Fruit fly (Drosophila melanogaster) whole organism, embryonic: ENCODE data around the gene CG15740.

ENCODE experiments used
- Bgb ChIP-seq: fragments of 200-800 bp; sonication (Bioruptor generic); IDR thresholded peaks from 2 replicates; pipeline ENCODE4 v1.3.6; 2022; ENCODE audit warnings: missing biosample characterization, missing genetic modification characterization; ENCODE audit not compliant: partially characterized antibody
- CG10543 ChIP-seq: fragments of 200-800 bp; sonication (Bioruptor generic); optimal IDR thresholded peaks from 3 replicates; lab custom pipeline; 2017; ENCODE audit warnings: missing biosample characterization, mild to moderate bottlenecking, missing genetic modification characterization, moderate library complexity
- CG11504 ChIP-seq: fragments of 200-800 bp; sonication (Bioruptor generic); optimal IDR thresholded peaks from 3 replicates; lab custom pipeline; 2019; ENCODE audit warnings: missing biosample characterization, mild to moderate bottlenecking, missing genetic modification characterization, moderate library complexity
- CG12391 ChIP-seq: fragments of 200-800 bp; sonication (Bioruptor generic); optimal IDR thresholded peaks from 3 replicates; lab custom pipeline; 2018; ENCODE audit warnings: missing biosample characterization, mild to moderate bottlenecking, missing genetic modification characterization, moderate library complexity
- CG12659 ChIP-seq: fragments of 200-800 bp; sonication (Bioruptor generic); optimal IDR thresholded peaks from 3 replicates; lab custom pipeline; 2017; ENCODE audit warnings: mild to moderate bottlenecking, missing biosample characterization, missing genetic modification reagents, missing genetic modification characterization
- CG12744 ChIP-seq: fragments of 200-800 bp; sonication (Bioruptor generic); optimal IDR thresholded peaks from 2 replicates; lab custom pipeline; 2016; ENCODE audit warnings: missing biosample characterization, missing genetic modification characterization
- CG14014 ChIP-seq: fragments of 200-800 bp; sonication (Bioruptor generic); IDR thresholded peaks from 2 replicates; pipeline ENCODE4 v1.3.6; 2022; ENCODE audit warnings: missing biosample characterization, missing genetic modification characterization
- CG14667 ChIP-seq: fragments of 200-800 bp; sonication (Bioruptor generic); IDR thresholded peaks from 2 replicates; pipeline ENCODE4 v1.3.6; 2022; ENCODE audit warnings: missing biosample characterization, missing genetic modification characterization
- CG14710 ChIP-seq: fragments of 200-800 bp; sonication (Bioruptor generic); optimal IDR thresholded peaks from 3 replicates; lab custom pipeline; 2019; ENCODE audit warnings: missing biosample characterization, mild to moderate bottlenecking, missing genetic modification characterization, moderate library complexity
- CG16813 ChIP-seq: fragments of 200-800 bp; sonication (Bioruptor generic); IDR thresholded peaks from 3 replicates; pipeline ENCODE4 v1.3.6; 2022; ENCODE audit warnings: missing biosample characterization, missing genetic modification characterization; ENCODE audit not compliant: partially characterized antibody
- CG17361 ChIP-seq: fragments of 200-800 bp; sonication (Bioruptor generic); IDR thresholded peaks from 3 replicates; pipeline ENCODE4 v1.3.6; 2022; ENCODE audit warnings: missing biosample characterization, missing genetic modification characterization
- CG17802 ChIP-seq: fragments of 200-800 bp; sonication (Bioruptor generic); optimal IDR thresholded peaks from 2 replicates; lab custom pipeline; 2018; ENCODE audit warnings: missing biosample characterization, mild to moderate bottlenecking, missing genetic modification characterization, moderate library complexity
- CG18619 ChIP-seq: fragments of 200-800 bp; sonication (Bioruptor generic); optimal IDR thresholded peaks from 3 replicates; lab custom pipeline; 2017; ENCODE audit warnings: missing biosample characterization, mild to moderate bottlenecking, missing genetic modification characterization
- CG2202 ChIP-seq: fragments of 200-800 bp; sonication (Bioruptor generic); optimal IDR thresholded peaks from 2 replicates; lab custom pipeline; 2018; ENCODE audit warnings: missing biosample characterization, mild to moderate bottlenecking, missing genetic modification characterization
- CG30020 ChIP-seq: fragments of 200-800 bp; optimal IDR thresholded peaks from 2 replicates; lab custom pipeline; 2019; ENCODE audit warnings: missing biosample characterization, mild to moderate bottlenecking, missing genetic modification characterization, moderate library complexity
- CG3847 ChIP-seq: fragments of 200-800 bp; sonication (Bioruptor generic); IDR thresholded peaks from 2 replicates; pipeline ENCODE4 v1.3.6; 2022; ENCODE audit warnings: missing biosample characterization, missing genetic modification characterization
- CG6683 ChIP-seq: fragments of 200-800 bp; sonication (Bioruptor generic); optimal IDR thresholded peaks from 2 replicates; lab custom pipeline; 2017; ENCODE audit warnings: missing biosample characterization, mild to moderate bottlenecking, missing genetic modification characterization, missing genetic modification reagents
- CG6689 ChIP-seq: fragments of 200-800 bp; sonication (Bioruptor generic); IDR thresholded peaks from 2 replicates; pipeline ENCODE4 v1.3.6; 2022; ENCODE audit warnings: missing biosample characterization, missing genetic modification characterization
- CG7839 ChIP-seq: fragments of 200-800 bp; sonication (Bioruptor generic); optimal IDR thresholded peaks from 3 replicates; lab custom pipeline; 2018; ENCODE audit warnings: missing biosample characterization, mild to moderate bottlenecking, missing genetic modification characterization, moderate library complexity
- CG7987 ChIP-seq: fragments of 200-800 bp; sonication (Bioruptor generic); optimal IDR thresholded peaks from 2 replicates; lab custom pipeline; 2018; ENCODE audit warnings: missing biosample characterization, mild to moderate bottlenecking, missing genetic modification characterization, moderate library complexity
- CG9437 ChIP-seq: fragments of 200-800 bp; sonication (Bioruptor generic); optimal IDR thresholded peaks from 2 replicates; lab custom pipeline; 2018; ENCODE audit warnings: missing biosample characterization, mild to moderate bottlenecking, missing genetic modification characterization
- CG9797 ChIP-seq: fragments of 200-800 bp; sonication (Bioruptor generic); optimal IDR thresholded peaks from 3 replicates; lab custom pipeline; 2018; ENCODE audit warnings: missing biosample characterization, mild to moderate bottlenecking, missing genetic modification characterization
- CG9817 ChIP-seq: fragments of 200-800 bp; sonication (Bioruptor generic); optimal IDR thresholded peaks from 2 replicates; lab custom pipeline; 2018; ENCODE audit warnings: missing biosample characterization, mild to moderate bottlenecking, missing genetic modification characterization, moderate library complexity
- Dp ChIP-seq: fragments of 200-800 bp; sonication (Bioruptor generic); optimal IDR thresholded peaks from 2 replicates; lab custom pipeline; 2018; ENCODE audit warnings: missing biosample characterization, mild to moderate bottlenecking, missing genetic modification characterization, moderate library complexity
- Eip74EF ChIP-seq, 2 experiments: fragments of 200-800 bp in 1 of 2; fragments of >200 bp in 1 of 2; sonication (Bioruptor generic) in 1 of 2; optimal IDR thresholded peaks; 2 replicates each; lab custom pipeline; 2017 to 2019; ENCODE audit warnings: missing biosample characterization in 2 of 2, missing genetic modification characterization in 2 of 2, mild to moderate bottlenecking in 1 of 2, moderate library complexity in 1 of 2
- Ets97D ChIP-seq: fragments of 200-800 bp; sonication (Bioruptor generic); optimal IDR thresholded peaks from 3 replicates; lab custom pipeline; 2016; ENCODE audit warnings: missing biosample characterization, missing genetic modification characterization
- Hmr ChIP-seq: fragments of 200-800 bp; sonication (Bioruptor generic); optimal IDR thresholded peaks from 3 replicates; lab custom pipeline; 2017; ENCODE audit warnings: mild to moderate bottlenecking, missing biosample characterization, missing genetic modification reagents, missing genetic modification characterization
- Lhr ChIP-seq: fragments of 200-800 bp; sonication (Bioruptor generic); optimal IDR thresholded peaks from 3 replicates; lab custom pipeline; 2017; ENCODE audit warnings: mild to moderate bottlenecking, missing biosample characterization, missing genetic modification reagents, missing genetic modification characterization
- MBD-R2 ChIP-seq: fragments of 200-800 bp; sonication (Bioruptor generic); IDR thresholded peaks from 2 replicates; pipeline ENCODE4 v1.3.6; 2022; ENCODE audit warnings: missing biosample characterization, missing genetic modification characterization
- Med ChIP-seq: fragments of 200-800 bp; sonication (Bioruptor generic); peaks from one replicate; lab custom pipeline; 2016; ENCODE audit warnings: missing biosample characterization, missing genetic modification characterization, mild to moderate bottlenecking, inconsistent platforms, moderate library complexity
- Scr ChIP-seq: fragments of 200-800 bp; sonication (Bioruptor generic); IDR thresholded peaks from 2 replicates; pipeline ENCODE4 v1.3.6; 2022; ENCODE audit warnings: missing biosample characterization, missing genetic modification characterization; ENCODE audit not compliant: partially characterized antibody
- abd-A ChIP-seq: fragments of 200-800 bp; sonication (Bioruptor generic); optimal IDR thresholded peaks from 3 replicates; lab custom pipeline; 2019; ENCODE audit warnings: missing biosample characterization, mild to moderate bottlenecking, missing genetic modification characterization, moderate library complexity
- bcd ChIP-seq: fragments of 200-800 bp; sonication (Bioruptor generic); optimal IDR thresholded peaks from 2 replicates; lab custom pipeline; 2017; ENCODE audit warnings: missing biosample characterization, mild to moderate bottlenecking, missing genetic modification characterization
- caup ChIP-seq: fragments of 200-800 bp; sonication (Bioruptor generic); optimal IDR thresholded peaks from 3 replicates; lab custom pipeline; 2017; ENCODE audit warnings: missing biosample characterization, mild to moderate bottlenecking, missing genetic modification characterization, moderate library complexity; ENCODE audit not compliant: severe bottlenecking
- danr ChIP-seq: fragments of 200-800 bp; sonication (Bioruptor generic); IDR thresholded peaks from 2 replicates; pipeline ENCODE4 v1.3.6; 2022; ENCODE audit warnings: missing biosample characterization, missing genetic modification characterization
- gfzf ChIP-seq: fragments of 200-800 bp; sonication (Bioruptor generic); optimal IDR thresholded peaks from 2 replicates; lab custom pipeline; 2016; ENCODE audit warnings: missing biosample characterization, mild to moderate bottlenecking, missing genetic modification characterization, moderate library complexity
- gt ChIP-seq: fragments of 200-800 bp; sonication (Bioruptor generic); IDR thresholded peaks from 2 replicates; pipeline ENCODE4 v1.3.6; 2022; ENCODE audit warnings: missing biosample characterization, missing genetic modification characterization
- hth ChIP-seq: fragments of >200 bp; optimal IDR thresholded peaks from 2 replicates; lab custom pipeline; 2017; ENCODE audit warnings: inconsistent platforms
- onecut ChIP-seq: fragments of 200-800 bp; sonication (Bioruptor generic); IDR thresholded peaks from 2 replicates; pipeline ENCODE4 v1.3.6; 2022; ENCODE audit warnings: missing biosample characterization, missing genetic modification characterization
- prd ChIP-seq, 3 experiments: fragments of >200 bp in 2 of 3; fragments of 200-800 bp in 1 of 3; sonication (Bioruptor generic) in 1 of 3; optimal IDR thresholded peaks in 2 of 3; IDR thresholded peaks in 1 of 3; 2 replicates in 2 of 3; 3 replicates in 1 of 3; pipeline versions ENCODE4 v1.3.6 to Lab custom; 2017 to 2022; ENCODE audit warnings: missing biosample characterization in 1 of 3, missing genetic modification characterization in 1 of 3
- psq ChIP-seq: fragments of 200-800 bp; sonication (Bioruptor generic); optimal IDR thresholded peaks from 2 replicates; lab custom pipeline; 2017; ENCODE audit warnings: missing biosample characterization, missing genetic modification characterization
- rib ChIP-seq: fragments of 200-800 bp; sonication (Bioruptor generic); IDR thresholded peaks from 2 replicates; pipeline ENCODE4 v1.3.6; 2022; ENCODE audit warnings: missing biosample characterization, missing genetic modification characterization
- row ChIP-seq: fragments of 200-800 bp; sonication (Bioruptor generic); IDR thresholded peaks from 3 replicates; pipeline ENCODE4 v1.3.6; 2022; ENCODE audit warnings: missing biosample characterization, missing genetic modification characterization
- shn ChIP-seq: fragments of 200-800 bp; sonication (Bioruptor generic); optimal IDR thresholded peaks from 3 replicates; lab custom pipeline; 2016; ENCODE audit warnings: missing biosample characterization, missing genetic modification characterization
- sqz ChIP-seq: fragments of 200-800 bp; sonication (Bioruptor generic); optimal IDR thresholded peaks from 3 replicates; lab custom pipeline; 2018; ENCODE audit warnings: missing biosample characterization, mild to moderate bottlenecking, missing genetic modification characterization
- sr ChIP-seq: fragments of 200-800 bp; sonication (Bioruptor generic); IDR thresholded peaks from 3 replicates; pipeline ENCODE4 v1.3.6; 2022; ENCODE audit warnings: missing biosample characterization, missing genetic modification characterization
- vvl ChIP-seq: fragments of 200-800 bp; sonication (Bioruptor generic); IDR thresholded peaks from 2 replicates; pipeline ENCODE4 v1.3.6; 2022; ENCODE audit warnings: missing biosample characterization, missing genetic modification characterization
- zen ChIP-seq: fragments of 200-800 bp; sonication (Bioruptor generic); optimal IDR thresholded peaks from 3 replicates; lab custom pipeline; 2018; ENCODE audit warnings: missing biosample characterization, mild to moderate bottlenecking, missing genetic modification characterization, moderate library complexity

Gene CG15740

dm6 chrX:11816434-11816948 is 29.4 kb downstream of the CG15740 start, which contains the start of the genes CG1578 and rudhira (continued):
- TF ChIP-seq onecut (GFP tag; lab: Robert Waterston, UW) (peak; percentile 11; the same call in 1 of the 2 replicates), CG6683 (GFP tag; lab: Kevin White, UChicago) (no peak), CG14014 (GFP tag; lab: Robert Waterston, UW) (no peak), CG11504 (tag; lab: Kevin White, UChicago) (peak; percentile 32), CG18619 (peak; percentile 19), shn (GFP tag; lab: Kevin White, UChicago) (no peak), Ets97D (GFP tag; lab: Kevin White, UChicago) (peak; percentile 46), gt (GFP tag; lab: Robert Waterston, UW) (no peak), CG7987 (GFP tag; lab: Kevin White, UChicago) (no peak), CG7839 (tag; lab: Kevin White, UChicago) (peak; percentile 2), CG12659 (GFP tag; lab: Kevin White, UChicago) (peak; percentile 70), sr (peak; percentile 49; the same call in 1 of the 3 replicates), danr (GFP tag; lab: Robert Waterston, UW) (no peak), abd-A (tag; lab: Kevin White, UChicago) (peak; percentile 71), CG14667 (GFP tag; lab: Robert Waterston, UW) (no peak), CG9437 (peak; percentile 31), CG6689 (no peak), CG9797 (GFP tag; lab: Kevin White, UChicago) (peak; percentile 82), Scr (GFP tag; lab: Robert Waterston, UW) (peak; percentile 26; the same call in 1 of the 2 replicates), sqz (GFP tag; lab: Kevin White, UChicago) (peak; percentile 46), CG17361 (GFP tag; lab: Robert Waterston, UW) (0 out of 3 replicates have a peak, but pooled peaks have one; percentile 17), CG10543 (GFP tag; lab: Kevin White, UChicago) (peak; percentile 36), Med (peak; percentile 80), rib (0 out of 2 replicates have a peak, but pooled peaks have one; percentile 24), row (peak; percentile 21), Lhr (peak; percentile 83), bcd (GFP tag; lab: Kevin White, UChicago) (peak; percentile 34), CG17802 (tag; lab: Kevin White, UChicago) (no peak), zen (tag; lab: Kevin White, UChicago) (peak; percentile 44), vvl (GFP tag; lab: Robert Waterston, UW) (peak; percentile 8; the same call in 1 of the 2 replicates), Hmr (peak; percentile 67), gfzf (GFP tag; lab: Kevin White, UChicago) (peak; percentile 73), CG30020 (peak; percentile 13), Dp (GFP tag; lab: Kevin White, UChicago) (peak; percentile 54), CG14710 (tag; lab: Kevin White, UChicago) (peak; percentile 80), MBD-R2 (GFP tag; lab: Robert Waterston, UW) (peak; percentile 35; the same call in 1 of the 2 replicates), CG3847 (GFP tag; lab: Robert Waterston, UW) (0 out of 2 replicates have a peak, but pooled peaks have one; percentile 31), Eip74EF (GFP tag; optimal IDR thresholded peaks at IDR 0.05; lab: Kevin White, UChicago) (peak in 1 of 2 experiments; percentile 28), hth (lab: Kevin White, UChicago) (no peak), caup (no peak), prd (optimal IDR thresholded peaks at IDR 0.05; lab: Kevin White, UChicago) (no peak), prd (GFP tag; IDR thresholded peaks at IDR 0.05; lab: Robert Waterston, UW) (0 out of 3 replicates have a peak, but pooled peaks have one; percentile 12), Bgb (GFP tag; lab: Robert Waterston, UW) (peak; percentile 6; the same call in 1 of the 2 replicates), CG9817 (tag; lab: Kevin White, UChicago) (peak; percentile 9), CG12391 (tag; lab: Kevin White, UChicago) (peak; percentile 38), psq (GFP tag; lab: Kevin White, UChicago) (peak; percentile 4), CG16813 (GFP tag; lab: Robert Waterston, UW) (0 out of 3 replicates have a peak, but pooled peaks have one; percentile 9), CG12744 (GFP tag; lab: Kevin White, UChicago) (no peak), CG2202 (tag; lab: Kevin White, UChicago) (no peak)
